Worm (Caenorhabditis elegans): ENCODE results near the gene R57.2.

The R57.2 gene

DNA sequence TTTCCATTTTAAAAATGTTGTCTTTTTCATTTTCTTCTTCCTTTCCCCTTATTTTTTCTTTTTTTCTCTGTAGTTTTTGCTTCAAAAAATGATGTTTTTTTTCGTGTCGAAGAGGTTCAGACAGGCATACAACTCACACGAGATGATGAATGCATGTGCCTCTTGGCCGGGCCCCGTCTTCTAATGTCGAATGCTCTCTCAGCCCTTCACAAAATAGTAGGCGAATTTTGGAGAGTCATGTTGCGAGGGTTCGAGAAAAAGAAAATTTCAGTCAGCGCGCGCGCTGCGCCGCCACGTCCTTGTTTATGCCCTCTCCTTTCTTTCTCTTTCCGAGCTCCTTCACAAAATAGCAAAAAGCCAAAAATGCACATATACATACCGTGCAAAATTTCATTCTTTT lies 27.0 kb downstream of the R57.2 start (continued):
- no peak for TF ChIP-seq T26A8.4 (GFP tag; IDR thresholded peaks at IDR 0.05)
- TF ChIP-seq ceh-20 (GFP tag; IDR thresholded peaks at IDR 0.05): 0 out of 2 replicates have a peak, but pooled peaks have one; percentile 43
- no peak for TF ChIP-seq snpc-1.2 (GFP tag; IDR thresholded peaks at IDR 0.05)
- TF ChIP-seq gei-8 (GFP tag; optimal IDR thresholded peaks at IDR 0.05): no peak
- peak; percentile 90 to 97 for TF ChIP-seq mdl-1 (tag; optimal IDR thresholded peaks at IDR 0.05)
- TF ChIP-seq F49E8.2 (tag; optimal IDR thresholded peaks at IDR 0.05; ENCODE audit: borderline replicate concordance): no peak
- peak; percentile 32 for TF ChIP-seq dpl-1 (GFP tag; optimal IDR thresholded peaks at IDR 0.05)
- no peak for TF ChIP-seq zag-1 (tag; optimal IDR thresholded peaks at IDR 0.05)
- TF ChIP-seq ceh-28 (tag; optimal IDR thresholded peaks at IDR 0.05): no peak
- TF ChIP-seq hif-1 (tag; optimal IDR thresholded peaks at IDR 0.05): peak in 1 of 2 experiments; percentile 75
- peak; percentile 33; the same call in 1 of the 2 replicates for TF ChIP-seq set-16 (GFP tag; IDR thresholded peaks at IDR 0.05)
- TF ChIP-seq zfp-2 (tag; optimal IDR thresholded peaks at IDR 0.05): no peak
- no peak for TF ChIP-seq snpc-4 (tag; optimal IDR thresholded peaks at IDR 0.05)
- no peak for TF ChIP-seq F44E2.7 (GFP tag; IDR thresholded peaks at IDR 0.05)
- no peak for TF ChIP-seq nhr-77 (tag; optimal IDR thresholded peaks at IDR 0.05)
- TF ChIP-seq dmd-9 (GFP tag; IDR thresholded peaks at IDR 0.05): 0 out of 2 replicates have a peak, but pooled peaks have one; percentile 39
- no peak for TF ChIP-seq spr-1 (tag; optimal IDR thresholded peaks at IDR 0.05)
- no peak for TF ChIP-seq aly-2 (tag; optimal IDR thresholded peaks at IDR 0.05)
- TF ChIP-seq mdt-29 (GFP tag; IDR thresholded peaks at IDR 0.05): no peak
- TF ChIP-seq D1046.2 (GFP tag; IDR thresholded peaks at IDR 0.05): no peak
- no peak for TF ChIP-seq Y48G9A.11 (GFP tag; IDR thresholded peaks at IDR 0.05)
- TF ChIP-seq madf-5 (GFP tag; IDR thresholded peaks at IDR 0.05): no peak
- TF ChIP-seq daf-12 (tag; optimal IDR thresholded peaks at IDR 0.05): no peak
- TF ChIP-seq nhr-41 (GFP tag; IDR thresholded peaks at IDR 0.05): no peak
- TF ChIP-seq dve-1 (tag; optimal IDR thresholded peaks at IDR 0.05; ENCODE audit: insufficient read depth): peak; percentile 59
- TF ChIP-seq nhr-6 (tag; optimal IDR thresholded peaks at IDR 0.05): no peak
- no peak for TF ChIP-seq ZK337.2 (GFP tag; IDR thresholded peaks at IDR 0.05)
- no peak for TF ChIP-seq nhr-10 (tag; optimal IDR thresholded peaks at IDR 0.05)
- no peak for TF ChIP-seq lin-13 (GFP tag; optimal IDR thresholded peaks at IDR 0.05)

DNA sequence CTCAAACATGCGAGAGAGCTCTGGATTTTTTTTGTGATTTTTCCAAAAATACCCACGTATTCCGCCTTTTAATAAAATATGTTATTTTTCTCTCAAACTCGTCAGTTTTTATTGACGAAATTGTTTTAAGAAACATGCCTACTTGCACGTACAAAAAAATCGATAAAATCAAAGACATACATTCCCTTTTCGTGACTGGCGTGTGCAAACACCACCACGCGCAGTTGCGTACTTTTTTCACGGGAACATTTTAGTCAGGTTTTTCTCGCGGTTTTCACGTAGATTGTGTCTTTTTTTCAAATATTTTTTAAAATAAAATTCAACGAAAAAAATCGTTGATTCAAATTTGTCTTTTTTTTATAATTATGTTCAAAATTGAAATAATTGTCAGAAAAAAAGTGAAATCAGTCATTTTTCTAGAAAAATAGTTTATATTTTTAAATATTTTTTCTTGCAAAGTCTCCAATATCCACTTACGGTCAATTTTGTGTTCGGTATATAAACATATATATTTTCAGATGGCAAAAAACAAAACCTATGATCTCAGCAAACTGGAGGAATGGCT lies 28.6 kb downstream of the R57.2 start, which contains the start of gene M02E1.1:
TSS of gene M02E1.1 (plus strand) at position 515 of the 565 bp plus-strand sequence.
- peak; percentile 44 for TF ChIP-seq mep-1 (tag; optimal IDR thresholded peaks at IDR 0.05)
- TF ChIP-seq nhr-42 (GFP tag; IDR thresholded peaks at IDR 0.05): no peak
- peak; percentile 46 for TF ChIP-seq mes-2 (tag; optimal IDR thresholded peaks at IDR 0.05; ENCODE audit: poor library complexity, severe bottlenecking)
- no peak for TF ChIP-seq zip-2 (tag; optimal IDR thresholded peaks at IDR 0.05)
- TF ChIP-seq hmg-1.1 (GFP tag; IDR thresholded peaks at IDR 0.05): peak; percentile 36; the same call in 1 of the 2 replicates
- TF ChIP-seq ceh-20 (GFP tag; IDR thresholded peaks at IDR 0.05): no peak
- TF ChIP-seq D1046.2 (GFP tag; IDR thresholded peaks at IDR 0.05): no peak
- peak; percentile 58 for TF ChIP-seq T20F7.1 (GFP tag; optimal IDR thresholded peaks at IDR 0.05)
- no peak for TF ChIP-seq ZK546.5 (tag; optimal IDR thresholded peaks at IDR 0.05)
- peak in 1 of 2 experiments; percentile 47 for TF ChIP-seq lsy-2 (tag; optimal IDR thresholded peaks at IDR 0.05)
- TF ChIP-seq lin-38 (GFP tag; IDR thresholded peaks at IDR 0.05): no peak
- TF ChIP-seq dpl-1 (GFP tag; optimal IDR thresholded peaks at IDR 0.05): peak; percentile 7
- no peak for TF ChIP-seq aha-1 (tag)
- TF ChIP-seq ceh-62 (tag; optimal IDR thresholded peaks at IDR 0.05): no peak
- TF ChIP-seq hlh-30 (tag; optimal IDR thresholded peaks at IDR 0.05; ENCODE audit: insufficient read depth): peak; percentile 73
- no peak for TF ChIP-seq F49E8.2 (tag; optimal IDR thresholded peaks at IDR 0.05; ENCODE audit: borderline replicate concordance)
- peak; percentile 19 for TF ChIP-seq nhr-28 (tag; optimal IDR thresholded peaks at IDR 0.05)
- TF ChIP-seq php-3 (GFP tag; IDR thresholded peaks at IDR 0.05): no peak
- peak; percentile 64 for TF ChIP-seq ceh-28 (tag; optimal IDR thresholded peaks at IDR 0.05)
- TF ChIP-seq hlh-11 (tag; optimal IDR thresholded peaks at IDR 0.05): peak; percentile 36
- no peak for TF ChIP-seq tra-1 (GFP tag; IDR thresholded peaks at IDR 0.05)
- TF ChIP-seq nhr-25 (tag; optimal IDR thresholded peaks at IDR 0.05; ENCODE audit: borderline replicate concordance, insufficient read depth): no peak
- TF ChIP-seq ces-1 (GFP tag; optimal IDR thresholded peaks at IDR 0.05): no peak
- TF ChIP-seq daf-16 (GFP tag; optimal IDR thresholded peaks at IDR 0.05): no peak
- TF ChIP-seq daf-16 (tag; optimal IDR thresholded peaks at IDR 0.05): peak; percentile 19
- TF ChIP-seq hif-1 (tag; optimal IDR thresholded peaks at IDR 0.05): peak in 1 of 2 experiments; percentile 98
- TF ChIP-seq dmd-6 (GFP tag; IDR thresholded peaks at IDR 0.05): 0 out of 2 replicates have a peak, but pooled peaks have one; percentile 17
